Fruit fly (Drosophila melanogaster): ENCODE data around the gene Pli.

DNA sequence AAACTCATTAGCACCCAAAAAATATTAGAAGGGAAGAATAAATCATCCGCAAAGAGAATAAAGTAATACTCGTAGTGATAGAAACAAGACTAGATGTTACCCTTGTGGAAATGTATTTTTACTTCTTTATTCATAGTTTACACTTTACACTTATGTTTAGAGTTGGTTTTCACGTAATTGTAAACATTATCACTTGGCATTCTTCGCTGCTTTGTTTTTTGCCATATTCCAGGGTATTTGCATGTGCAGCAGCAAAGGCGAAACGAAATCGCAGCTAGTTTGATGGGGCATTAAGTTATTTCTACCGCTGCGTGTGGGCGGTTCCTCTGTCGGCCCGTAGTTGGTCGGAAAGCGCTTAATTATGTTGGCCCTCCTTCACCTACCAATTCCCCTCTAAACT, 18.1 kb downstream of the Pli start:
- TF ChIP-seq CG8478 (optimal IDR thresholded peaks at IDR 0.05), result no peak
- TF ChIP-seq Dll (optimal IDR thresholded peaks at IDR 0.05), result no peak
- no peak for TF ChIP-seq psq (optimal IDR thresholded peaks at IDR 0.05)

Data from whole organism.